Worm (Caenorhabditis elegans) whole organism, L4 larva: ENCODE data around the gene Y62H9A.9.

Experiments
- dmd-8 ChIP-seq: fragments of 200-800 bp; sonication (Bioruptor generic); IDR thresholded peaks from 2 replicates; pipeline ENCODE4 v1.3.6; 2022; ENCODE audit warnings: missing genetic modification characterization, missing compliant biosample characterization
- lin-39 ChIP-seq: fragments of 150-350 bp; optimal IDR thresholded peaks from 2 replicates; lab custom pipeline; 2014; ENCODE audit warnings: missing biosample characterization, missing genetic modification reagents, missing genetic modification characterization
- snpc-4 ChIP-seq: fragments of 150-350 bp; optimal IDR thresholded peaks from 2 replicates; lab custom pipeline; 2014; ENCODE audit warnings: missing biosample characterization, missing genetic modification characterization

ce11 chrX:11885577-11885976, 12.4 kb downstream of the Y62H9A.9 start, which contains the start of gene Y62H9A.7:
- TF ChIP-seq dmd-8 (no peak), lin-39 (no peak), snpc-4 (tag; lab: Kevin White, UChicago) (no peak)
